Fruit fly (Drosophila melanogaster) whole organism, wandering third instar larva: ENCODE measurements around the gene MED11.

Experiments
- Abd-B ChIP-seq: fragments of >200 bp; optimal IDR thresholded peaks from 2 replicates; lab custom pipeline; 2017; ENCODE audit warnings: missing biosample characterization, missing genetic modification characterization
- Myc ChIP-seq: fragments of >200 bp; optimal IDR thresholded peaks from 2 replicates; lab custom pipeline; 2017
- OdsH ChIP-seq: fragments of 200-800 bp; sonication (Bioruptor generic); optimal IDR thresholded peaks from 2 replicates; lab custom pipeline; 2016; ENCODE audit warnings: missing biosample characterization, mild to moderate bottlenecking, missing genetic modification characterization
- Rel ChIP-seq, 2 experiments: fragments of 200-800 bp; sonication (Bioruptor generic) in 1 of 2; optimal IDR thresholded peaks; 2 replicates in 1 of 2; 3 replicates in 1 of 2; lab custom pipeline; 2016 to 2019; ENCODE audit warnings: mild to moderate bottlenecking in 2 of 2, missing biosample characterization in 2 of 2, missing genetic modification characterization in 2 of 2, moderate library complexity in 1 of 2
- br ChIP-seq: fragments of 200-800 bp; sonication (Bioruptor generic); optimal IDR thresholded peaks from 2 replicates; lab custom pipeline; 2016; ENCODE audit warnings: missing biosample characterization, missing genetic modification characterization
- h ChIP-seq: fragments of 200-800 bp; sonication (Bioruptor generic); optimal IDR thresholded peaks from 3 replicates; lab custom pipeline; 2016; ENCODE audit warnings: missing biosample characterization, mild to moderate bottlenecking, missing genetic modification characterization
- psq ChIP-seq: fragments of 200-800 bp; sonication (Bioruptor generic); optimal IDR thresholded peaks from 3 replicates; lab custom pipeline; 2017; ENCODE audit warnings: missing biosample characterization, mild to moderate bottlenecking, missing genetic modification characterization, moderate library complexity

DNA sequence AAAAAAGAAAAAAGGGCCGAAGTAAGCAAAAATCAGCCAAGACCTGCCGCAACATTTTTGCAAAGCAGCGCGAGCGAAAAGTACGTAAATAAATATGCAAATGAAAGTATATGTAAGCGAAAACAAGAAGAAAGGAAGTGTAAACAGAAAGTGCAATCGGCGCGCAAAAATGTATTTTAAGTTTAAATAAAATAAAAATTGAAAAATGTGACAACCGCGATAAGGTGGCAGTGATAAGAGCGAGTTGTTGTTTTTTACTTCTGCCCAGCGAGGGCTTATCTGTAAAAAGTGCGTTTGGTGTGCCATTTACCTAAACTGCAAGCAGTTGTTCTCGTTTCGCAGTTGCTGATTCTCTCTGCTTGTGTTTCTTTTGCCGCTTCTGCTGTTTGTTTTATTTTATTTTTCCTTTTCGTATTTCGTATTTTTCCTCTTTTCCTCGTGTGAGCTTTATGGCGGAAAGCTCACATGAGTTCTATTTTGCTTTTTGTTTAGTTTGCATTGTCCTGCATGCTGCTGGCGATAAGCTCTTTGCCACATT is 45.0 kb downstream of the MED11 start:
- TF ChIP-seq OdsH (GFP tag; lab: Kevin White, UChicago), result peak; percentile 32
- no peak for TF ChIP-seq Abd-B (GFP tag; lab: Kevin White, UChicago)
- no peak for TF ChIP-seq Rel (GFP tag; optimal IDR thresholded peaks at IDR 0.05; lab: Kevin White, UChicago)
- peak; percentile 8 for TF ChIP-seq Rel (tag; optimal IDR thresholded peaks at IDR 0.05; lab: Kevin White, UChicago)
- TF ChIP-seq h, result peak; percentile 25
- TF ChIP-seq psq (GFP tag; lab: Kevin White, UChicago), result peak; percentile 59
- no peak for TF ChIP-seq Myc
- peak; percentile 35 for TF ChIP-seq br (GFP tag; lab: Kevin White, UChicago)
